Fruit fly (Drosophila melanogaster): ENCODE data around the gene CG45073.

- TF ChIP-seq dsf (GFP tag; optimal IDR thresholded peaks at IDR 0.05; ENCODE audit: borderline replicate concordance) (no peak), psq (GFP tag; optimal IDR thresholded peaks at IDR 0.05) (no peak), h (GFP tag; optimal IDR thresholded peaks at IDR 0.05) (no peak), foxo (GFP tag; optimal IDR thresholded peaks at IDR 0.05) (no peak), dmrt93B (GFP tag; optimal IDR thresholded peaks at IDR 0.05) (no peak), br (GFP tag; optimal IDR thresholded peaks at IDR 0.05) (no peak), woc (GFP tag; optimal IDR thresholded peaks at IDR 0.05) (no peak), usp (GFP tag; optimal IDR thresholded peaks at IDR 0.05) (no peak), Hr78 (GFP tag; optimal IDR thresholded peaks at IDR 0.05) (no peak), Hr83 (GFP tag; optimal IDR thresholded peaks at IDR 0.05; ENCODE audit: poor library complexity, severe bottlenecking) (no peak), ey (GFP tag; optimal IDR thresholded peaks at IDR 0.05) (no peak), Dfd (GFP tag; optimal IDR thresholded peaks at IDR 0.05) (no peak)
Observed at dm6 chr3R:30129019-30129418, 4.5 kb upstream of the CG45073 start, which contains the start of gene Ppi1.
